Worm (Caenorhabditis elegans) whole organism, L4 larva: Measurements from ENCODE around the gene ZC443.1.

ENCODE experiments used
- D1046.2 ChIP-seq: fragments of 200-800 bp; sonication (Bioruptor generic); IDR thresholded peaks from 2 replicates; pipeline ENCODE4 v1.3.6; 2022; ENCODE audit warnings: missing genetic modification characterization, missing compliant biosample characterization
- F44E2.7 ChIP-seq: fragments of 200-800 bp; sonication (Bioruptor generic); IDR thresholded peaks from 2 replicates; pipeline ENCODE4 v2.1.2; 2022; ENCODE audit warnings: missing genetic modification characterization, missing compliant biosample characterization
- R02D3.7 ChIP-seq: fragments of 150-350 bp; sonication (generic microtip); optimal IDR thresholded peaks from 3 replicates; lab custom pipeline; 2014; ENCODE audit warnings: missing biosample characterization, missing genetic modification characterization
- T26A8.4 ChIP-seq: fragments of 200-800 bp; sonication (Bioruptor generic); IDR thresholded peaks from 2 replicates; pipeline ENCODE4 v1.3.6; 2022; ENCODE audit warnings: missing genetic modification characterization, missing compliant biosample characterization
- ZK337.2 ChIP-seq: fragments of 200-800 bp; sonication (Bioruptor generic); IDR thresholded peaks from 2 replicates; pipeline ENCODE4 v1.3.6; 2022; ENCODE audit warnings: missing genetic modification reagents, missing genetic modification characterization, missing compliant biosample characterization
- ZK546.5 ChIP-seq, 2 experiments: sonication (generic microtip); optimal IDR thresholded peaks; 2 replicates each; lab custom pipeline; 2017; ENCODE audit warnings: missing biosample characterization in 2 of 2, missing genetic modification characterization in 2 of 2
- ceh-28 ChIP-seq: fragments of 150-350 bp; optimal IDR thresholded peaks from 2 replicates; lab custom pipeline; 2014; ENCODE audit warnings: missing biosample characterization, missing genetic modification reagents, missing genetic modification characterization
- ceh-32 ChIP-seq: sonication (generic microtip); optimal IDR thresholded peaks from 2 replicates; lab custom pipeline; 2016; ENCODE audit warnings: mild to moderate bottlenecking, missing genetic modification characterization, missing compliant biosample characterization; ENCODE audit not compliant: poor library complexity
- ceh-44 ChIP-seq: fragments of 200-800 bp; sonication (Bioruptor generic); IDR thresholded peaks from 2 replicates; pipeline ENCODE4 v1.3.6; 2022; ENCODE audit warnings: missing genetic modification reagents, missing genetic modification characterization, missing compliant biosample characterization
- ceh-62 ChIP-seq: sonication (generic microtip); optimal IDR thresholded peaks from 2 replicates; lab custom pipeline; 2017; ENCODE audit warnings: missing biosample characterization, missing genetic modification characterization
- ceh-82 ChIP-seq: sonication (generic microtip); optimal IDR thresholded peaks from 2 replicates; lab custom pipeline; 2017; ENCODE audit warnings: missing biosample characterization, missing genetic modification characterization
- cey-2 ChIP-seq: sonication (generic microtip); optimal IDR thresholded peaks from 3 replicates; lab custom pipeline; 2017; ENCODE audit warnings: missing genetic modification characterization, mild to moderate bottlenecking, missing compliant biosample characterization, antibody characterized with exemption, borderline replicate concordance; ENCODE audit not compliant: insufficient read depth
- daf-16 ChIP-seq, 3 experiments: sonication (generic microtip); optimal IDR thresholded peaks; 2 replicates each; lab custom pipeline; 2016 to 2017; ENCODE audit warnings: missing genetic modification characterization in 3 of 3, missing genetic modification reagents in 3 of 3, mild to moderate bottlenecking in 2 of 3, missing compliant biosample characterization in 2 of 3, missing biosample characterization in 1 of 3, moderate library complexity in 1 of 3
- dmd-6 ChIP-seq: fragments of 200-800 bp; sonication (Bioruptor generic); IDR thresholded peaks from 2 replicates; pipeline ENCODE4 v1.3.6; 2022; ENCODE audit warnings: missing genetic modification reagents, missing genetic modification characterization, missing compliant biosample characterization
- dmd-8 ChIP-seq: fragments of 200-800 bp; sonication (Bioruptor generic); IDR thresholded peaks from 2 replicates; pipeline ENCODE4 v1.3.6; 2022; ENCODE audit warnings: missing genetic modification characterization, missing compliant biosample characterization
- duxl-1 ChIP-seq: sonication (generic microtip); optimal IDR thresholded peaks from 2 replicates; lab custom pipeline; 2016; ENCODE audit warnings: mild to moderate bottlenecking, missing genetic modification characterization, moderate library complexity, missing compliant biosample characterization; ENCODE audit not compliant: poor library complexity
- dve-1 ChIP-seq: sonication (generic microtip); optimal IDR thresholded peaks from 2 replicates; lab custom pipeline; 2017; ENCODE audit warnings: antibody characterized with exemption, mild to moderate bottlenecking, missing genetic modification characterization, missing compliant biosample characterization; ENCODE audit not compliant: insufficient read depth
- hif-1 ChIP-seq, 2 experiments: sonication (generic microtip); optimal IDR thresholded peaks; 2 replicates each; lab custom pipeline; 2016 to 2017; ENCODE audit warnings: missing compliant biosample characterization in 2 of 2, missing genetic modification characterization in 2 of 2, missing genetic modification reagents in 2 of 2, missing genotype in 2 of 2, mild to moderate bottlenecking in 1 of 2
- hmg-1.1 ChIP-seq: fragments of 200-800 bp; sonication (Bioruptor generic); IDR thresholded peaks from 2 replicates; pipeline ENCODE4 v1.3.6; 2022; ENCODE audit warnings: missing genetic modification reagents, missing genetic modification characterization, missing compliant biosample characterization
- jun-1 ChIP-seq: fragments of 150-350 bp; optimal IDR thresholded peaks from 2 replicates; lab custom pipeline; 2014; ENCODE audit warnings: missing biosample characterization, missing genetic modification reagents, missing genetic modification characterization
- lin-13 ChIP-seq: fragments of 150-350 bp; optimal IDR thresholded peaks from 2 replicates; lab custom pipeline; 2014; ENCODE audit warnings: missing biosample characterization, missing genetic modification reagents, missing genetic modification characterization
- lin-15B ChIP-seq: fragments of 150-350 bp; sonication (generic microtip); optimal IDR thresholded peaks from 3 replicates; lab custom pipeline; 2014; ENCODE audit warnings: missing biosample characterization, missing genetic modification characterization
- lin-38 ChIP-seq: fragments of 200-800 bp; sonication (Bioruptor generic); IDR thresholded peaks from 2 replicates; pipeline ENCODE4 v1.3.6; 2022; ENCODE audit warnings: missing genetic modification reagents, missing genetic modification characterization, missing compliant biosample characterization
- lsy-2 ChIP-seq, 2 experiments: fragments of 150-350 bp in 1 of 2; sonication (generic microtip) in 1 of 2; optimal IDR thresholded peaks; 2 replicates each; lab custom pipeline; 2014 to 2017; ENCODE audit warnings: missing biosample characterization in 2 of 2, missing genetic modification characterization in 2 of 2
- mdt-29 ChIP-seq: fragments of 200-800 bp; sonication (Bioruptor generic); IDR thresholded peaks from 2 replicates; pipeline ENCODE4 v1.3.6; 2022; ENCODE audit warnings: missing genetic modification reagents, missing genetic modification characterization, missing compliant biosample characterization
- nhr-102 ChIP-seq: sonication (generic microtip); optimal IDR thresholded peaks from 2 replicates; lab custom pipeline; 2016; ENCODE audit warnings: mild to moderate bottlenecking, missing genetic modification characterization, moderate library complexity, missing compliant biosample characterization
- nhr-25 ChIP-seq: sonication (generic microtip); optimal IDR thresholded peaks from 2 replicates; lab custom pipeline; 2017; ENCODE audit warnings: missing genetic modification characterization, mild to moderate bottlenecking, missing compliant biosample characterization, antibody characterized with exemption, moderate library complexity, borderline replicate concordance; ENCODE audit not compliant: insufficient read depth
- nhr-28 ChIP-seq: fragments of 150-350 bp; optimal IDR thresholded peaks from 2 replicates; lab custom pipeline; 2014; ENCODE audit warnings: missing biosample characterization, missing genetic modification characterization
- nhr-41 ChIP-seq: fragments of 200-800 bp; sonication (Bioruptor generic); IDR thresholded peaks from 2 replicates; pipeline ENCODE4 v1.3.6; 2022; ENCODE audit warnings: missing genetic modification reagents, missing genetic modification characterization, missing compliant biosample characterization
- nhr-48 ChIP-seq: sonication (generic microtip); optimal IDR thresholded peaks from 2 replicates; lab custom pipeline; 2016; ENCODE audit warnings: mild to moderate bottlenecking, missing genetic modification characterization, missing compliant biosample characterization
- nhr-77 ChIP-seq: fragments of 150-350 bp; optimal IDR thresholded peaks from 2 replicates; lab custom pipeline; 2014; ENCODE audit warnings: missing biosample characterization, missing genetic modification characterization
- pqm-1 ChIP-seq: sonication (generic microtip); optimal IDR thresholded peaks from 2 replicates; lab custom pipeline; 2017; ENCODE audit warnings: missing biosample characterization, missing genetic modification characterization
- rbr-2 ChIP-seq: sonication (generic microtip); optimal IDR thresholded peaks from 2 replicates; lab custom pipeline; 2016; ENCODE audit warnings: missing genotype, missing genetic modification characterization, missing compliant biosample characterization
- saeg-2 ChIP-seq: fragments of 200-800 bp; sonication (Bioruptor generic); IDR thresholded peaks from 2 replicates; pipeline ENCODE4 v1.3.6; 2022; ENCODE audit warnings: missing genetic modification reagents, missing genetic modification characterization, missing compliant biosample characterization
- sdz-12 ChIP-seq: fragments of 200-800 bp; sonication (Bioruptor generic); optimal IDR thresholded peaks from 2 replicates; lab custom pipeline; 2018; ENCODE audit warnings: mild to moderate bottlenecking, missing genetic modification characterization, missing compliant biosample characterization
- snpc-4 ChIP-seq: fragments of 150-350 bp; optimal IDR thresholded peaks from 2 replicates; lab custom pipeline; 2014; ENCODE audit warnings: missing biosample characterization, missing genetic modification characterization
- spr-3 ChIP-seq: fragments of 200-800 bp; sonication (Bioruptor generic); optimal IDR thresholded peaks from 2 replicates; lab custom pipeline; 2018; ENCODE audit warnings: mild to moderate bottlenecking, missing genetic modification characterization, missing compliant biosample characterization
- tra-1 ChIP-seq: fragments of 200-800 bp; sonication (Bioruptor generic); IDR thresholded peaks from 2 replicates; pipeline ENCODE4 v1.3.6; 2022; ENCODE audit warnings: missing genetic modification reagents, missing genetic modification characterization, missing compliant biosample characterization
- unc-62 ChIP-seq, 3 experiments: fragments of 150-350 bp in 1 of 3; sonication (generic microtip); optimal IDR thresholded peaks in 2 of 3; peaks in 1 of 3; 1 replicate in 1 of 3; 2 replicates in 2 of 3; lab custom pipeline; 2014 to 2017; ENCODE audit warnings: missing biosample characterization in 3 of 3, missing genetic modification characterization in 3 of 3, missing genetic modification reagents in 3 of 3, missing genotype in 1 of 3
- ztf-11 ChIP-seq: fragments of 150-350 bp; optimal IDR thresholded peaks from 2 replicates; lab custom pipeline; 2014; ENCODE audit warnings: missing biosample characterization, missing genetic modification characterization

ZC443.1 gene

DNA sequence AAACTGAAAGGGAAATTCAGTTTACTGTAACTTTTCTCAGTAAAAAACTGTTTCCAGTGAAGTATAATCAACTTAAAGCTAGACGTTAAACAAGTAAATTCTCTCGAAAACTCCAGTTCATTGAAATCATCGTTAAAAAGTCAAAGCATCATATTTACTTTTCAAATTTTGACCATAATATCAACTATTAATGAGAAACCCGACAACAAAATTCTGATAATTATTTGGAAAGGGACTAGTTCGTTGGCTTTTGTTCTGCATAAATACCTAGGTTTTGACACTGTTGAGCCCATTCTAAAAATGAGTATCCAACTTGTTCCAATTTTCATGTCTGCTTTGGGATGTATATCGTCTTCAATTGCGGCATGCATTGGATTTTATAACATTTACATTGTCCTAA lies 3.7 kb downstream of the ZC443.1 start, which contains the start of gene ZC443.7:
Gene ZC443.7, plus strand, starts transcription at position 301 of the 400 bp plus-strand sequence.
- TF ChIP-seq F44E2.7 (GFP tag; lab: Robert Waterston, UW) = no peak
- TF ChIP-seq D1046.2 (GFP tag; lab: Robert Waterston, UW) = no peak
- TF ChIP-seq mdt-29 (GFP tag; lab: Robert Waterston, UW) = no peak
- TF ChIP-seq hif-1 (tag; optimal IDR thresholded peaks at IDR 0.05; lab: Kevin White, UChicago) = no peak
- TF ChIP-seq dve-1 (tag; lab: Kevin White, UChicago) = no peak
- TF ChIP-seq lsy-2 (tag; optimal IDR thresholded peaks at IDR 0.05; lab: Kevin White, UChicago) = no peak
- TF ChIP-seq nhr-102 (tag; lab: Kevin White, UChicago) = no peak
- no peak for TF ChIP-seq snpc-4 (tag; lab: Kevin White, UChicago)
- no peak for TF ChIP-seq ceh-28 (tag; lab: Kevin White, UChicago)
- TF ChIP-seq lin-13 (GFP tag; lab: Kevin White, UChicago) = no peak
- TF ChIP-seq spr-3 (GFP tag; lab: Kevin White, UChicago) = no peak
- no peak for TF ChIP-seq duxl-1 (tag; lab: Kevin White, UChicago)
- TF ChIP-seq cey-2 (tag; lab: Kevin White, UChicago) = no peak
- no peak for TF ChIP-seq lin-38 (GFP tag; lab: Robert Waterston, UW)
- no peak for TF ChIP-seq R02D3.7 (tag; lab: Kevin White, UChicago)

DNA sequence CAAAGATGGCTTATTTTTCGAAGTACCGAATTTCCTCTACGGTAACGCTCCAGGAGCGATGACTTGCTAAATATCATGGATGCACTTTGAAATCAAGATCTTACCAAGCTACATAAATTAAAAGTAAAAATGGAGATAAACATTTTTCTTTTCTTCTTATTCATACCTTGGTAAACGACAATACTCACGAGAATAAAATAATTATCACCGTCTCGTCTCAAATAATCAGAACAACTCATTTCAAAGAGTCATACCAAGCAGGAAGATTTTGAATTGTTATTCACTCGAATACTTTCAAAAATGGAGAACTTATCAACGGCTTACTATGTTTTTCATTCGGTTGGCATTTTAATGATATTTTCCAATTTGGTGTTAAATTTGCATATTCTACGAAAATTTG lies 6.6 kb downstream of the ZC443.1 start, which contains the start of gene srbc-45:
Gene srbc-45, plus strand, starts transcription at position 301 of the 400 bp plus-strand sequence.
- no peak for TF ChIP-seq nhr-41 (GFP tag; lab: Robert Waterston, UW)

DNA sequence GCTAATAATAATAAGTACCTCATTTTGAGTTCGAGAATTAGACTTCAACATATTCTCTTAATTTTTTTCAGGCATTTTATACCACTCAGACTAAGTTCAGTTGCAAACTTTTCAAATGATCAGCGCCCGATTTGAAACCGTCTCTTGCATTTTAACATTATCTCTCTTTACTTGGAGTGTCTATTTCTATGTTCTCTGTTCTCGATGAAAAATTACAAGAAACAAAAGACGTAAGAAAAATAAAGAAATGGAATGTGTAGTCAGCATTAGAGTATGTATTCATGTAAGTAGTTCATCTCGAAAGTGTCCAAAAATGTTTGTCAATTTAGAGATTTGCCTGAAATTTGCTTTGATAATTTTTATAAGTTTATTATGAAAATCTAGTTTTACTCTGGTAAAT lies 9.7 kb downstream of the ZC443.1 start, which contains the start of gene ugt-3:
Gene ugt-3, minus strand, starts transcription at position 101 of the 400 bp plus-strand sequence.
- TF ChIP-seq mdt-29 (GFP tag; lab: Robert Waterston, UW) (no peak), sdz-12 (no peak), nhr-25 (tag; lab: Kevin White, UChicago) (no peak), hmg-1.1 (GFP tag; lab: Robert Waterston, UW) (no peak)
- TF ChIP-seq, all 104 proteins: peak for 0

DNA sequence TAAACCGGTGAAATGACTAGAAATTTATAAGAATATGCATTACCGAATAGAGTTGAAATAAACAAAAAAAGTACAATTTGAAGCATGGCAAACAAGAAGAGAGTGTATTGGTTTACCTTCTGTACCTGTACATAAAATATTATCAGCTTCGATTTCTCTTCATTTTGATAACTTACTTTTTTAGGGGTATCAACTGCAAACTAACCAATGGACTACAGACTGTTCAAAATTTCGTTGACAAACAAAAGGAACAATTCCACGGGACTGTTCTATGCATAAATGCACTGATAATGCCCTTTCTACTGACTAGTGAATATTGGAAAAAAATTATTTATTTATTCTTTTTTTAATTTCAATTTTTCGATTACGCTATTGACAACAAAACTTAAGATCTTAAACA lies 11.9 kb downstream of the ZC443.1 start, which contains the start of gene ugt-6:
Gene ugt-6, minus strand, starts transcription at position 233 of the 400 bp plus-strand sequence.
- no peak for TF ChIP-seq tra-1 (GFP tag; lab: Robert Waterston, UW)
- no peak for TF ChIP-seq ZK337.2 (GFP tag; lab: Robert Waterston, UW)
- TF ChIP-seq daf-16 (GFP tag; optimal IDR thresholded peaks at IDR 0.05; lab: Kevin White, UChicago) = no peak
- peak; percentile 82 for TF ChIP-seq daf-16 (tag; optimal IDR thresholded peaks at IDR 0.05; lab: Kevin White, UChicago)
- TF ChIP-seq dmd-8 (GFP tag; lab: Robert Waterston, UW) = no peak
- TF ChIP-seq nhr-77 = no peak
- no peak for TF ChIP-seq ztf-11
- TF ChIP-seq lin-15B (tag; lab: Kevin White, UChicago) = no peak
- TF ChIP-seq dve-1 (tag; lab: Kevin White, UChicago) = no peak
- TF ChIP-seq nhr-28 = peak; percentile 75
- TF ChIP-seq, all 104 proteins: peak for 2

DNA sequence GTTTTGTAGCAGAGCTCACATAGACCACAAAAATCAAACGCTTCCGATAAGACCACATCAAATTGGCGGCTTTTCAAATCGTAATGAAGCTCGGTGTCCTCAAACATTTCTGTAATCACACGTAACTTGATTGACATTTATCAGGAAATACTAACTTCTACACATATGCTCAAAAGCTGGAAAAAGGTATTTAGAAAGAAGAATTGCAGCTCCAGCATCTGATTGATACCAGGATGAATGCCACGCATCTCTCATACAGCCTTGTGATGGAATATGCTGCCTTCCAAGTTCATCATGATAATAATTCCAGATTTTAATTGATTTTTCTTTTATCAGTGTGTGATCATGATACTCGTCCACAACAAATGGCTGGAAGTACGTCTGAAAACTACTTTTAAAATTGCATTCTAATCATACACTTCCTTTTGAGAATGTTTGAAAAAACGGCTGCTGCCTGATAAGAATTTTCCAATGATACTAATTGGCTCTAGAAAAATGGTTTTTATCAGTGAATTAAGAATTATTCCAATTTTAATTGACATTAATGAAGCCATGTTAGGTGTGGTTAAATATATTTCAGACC lies 12.9 kb downstream of the ZC443.1 start:
- TF ChIP-seq T26A8.4 (no peak), ceh-32 (tag; lab: Kevin White, UChicago) (no peak), ZK546.5 (tag; optimal IDR thresholded peaks at IDR 0.05; lab: Kevin White, UChicago) (no peak), nhr-41 (GFP tag; lab: Robert Waterston, UW) (no peak), F44E2.7 (GFP tag; lab: Robert Waterston, UW) (no peak), D1046.2 (GFP tag; lab: Robert Waterston, UW) (no peak), ztf-11 (no peak), nhr-48 (peak; percentile 53), tra-1 (GFP tag; lab: Robert Waterston, UW) (0 out of 2 replicates have a peak, but pooled peaks have one; percentile 36), ceh-82 (tag; lab: Kevin White, UChicago) (no peak), ceh-44 (GFP tag; lab: Robert Waterston, UW) (no peak), saeg-2 (GFP tag; lab: Robert Waterston, UW) (no peak), dmd-6 (GFP tag; lab: Robert Waterston, UW) (peak; percentile 81), ceh-62 (tag; lab: Kevin White, UChicago) (no peak), jun-1 (tag; lab: Kevin White, UChicago) (no peak), spr-3 (GFP tag; lab: Kevin White, UChicago) (no peak), unc-62 (GFP tag; optimal IDR thresholded peaks at IDR 0.05 in 1 of 2; lab: Kevin White, UChicago) (peak in 1 of 2 experiments; percentile 83), unc-62 (tag; optimal IDR thresholded peaks at IDR 0.05; lab: Kevin White, UChicago) (no peak), rbr-2 (tag; lab: Kevin White, UChicago) (no peak), pqm-1 (tag; lab: Kevin White, UChicago) (peak; percentile 52)
